Worm (Caenorhabditis elegans) whole organism, mixed stage, embryonic: ENCODE results near the gene tebp-1.

Experiments used
- M03D4.4 ChIP-seq: sonication (generic microtip); optimal IDR thresholded peaks from 2 replicates; lab custom pipeline; 2017; ENCODE audit warnings: mild to moderate bottlenecking, missing genetic modification characterization, missing compliant biosample characterization
- bed-3 ChIP-seq: fragments of 200-800 bp; sonication (Bioruptor generic); optimal IDR thresholded peaks from 3 replicates; lab custom pipeline; 2018; ENCODE audit warnings: mild to moderate bottlenecking, missing genetic modification characterization, moderate library complexity, missing compliant biosample characterization
- blmp-1 ChIP-seq: fragments of 150-350 bp; optimal IDR thresholded peaks from 2 replicates; lab custom pipeline; 2014; ENCODE audit warnings: missing biosample characterization, missing genetic modification characterization
- ceh-39 ChIP-seq: fragments of 150-350 bp; optimal IDR thresholded peaks from 2 replicates; lab custom pipeline; 2014; ENCODE audit warnings: missing biosample characterization, missing genetic modification characterization
- ceh-43 ChIP-seq: fragments of 200-800 bp; sonication (Bioruptor generic); optimal IDR thresholded peaks from 2 replicates; lab custom pipeline; 2018; ENCODE audit warnings: mild to moderate bottlenecking, missing genetic modification characterization, moderate library complexity, missing compliant biosample characterization
- ceh-83 ChIP-seq: fragments of 200-800 bp; sonication (Bioruptor generic); optimal IDR thresholded peaks from 2 replicates; lab custom pipeline; 2018; ENCODE audit warnings: mild to moderate bottlenecking, missing genetic modification characterization, missing compliant biosample characterization
- ces-1 ChIP-seq: fragments of 150-350 bp; optimal IDR thresholded peaks from 2 replicates; lab custom pipeline; 2014; ENCODE audit warnings: missing biosample characterization, missing genetic modification reagents, missing genetic modification characterization
- cnd-1 ChIP-seq: fragments of 200-800 bp; sonication (Bioruptor generic); optimal IDR thresholded peaks from 2 replicates; lab custom pipeline; 2018; ENCODE audit warnings: mild to moderate bottlenecking, missing genetic modification characterization, missing compliant biosample characterization
- drap-1 ChIP-seq: fragments of 200-800 bp; sonication (Bioruptor generic); optimal IDR thresholded peaks from 3 replicates; lab custom pipeline; 2018; ENCODE audit warnings: mild to moderate bottlenecking, missing genetic modification characterization, missing compliant biosample characterization
- elt-1 ChIP-seq: sonication (generic microtip); optimal IDR thresholded peaks from 2 replicates; lab custom pipeline; 2017; ENCODE audit warnings: missing genetic modification characterization, mild to moderate bottlenecking, missing compliant biosample characterization, antibody characterized with exemption, moderate library complexity, borderline replicate concordance; ENCODE audit not compliant: insufficient read depth
- elt-3 ChIP-seq: fragments of 150-350 bp; optimal IDR thresholded peaks from 2 replicates; lab custom pipeline; 2014; ENCODE audit warnings: missing biosample characterization, missing genetic modification characterization
- flh-1 ChIP-seq: fragments of 200-800 bp; sonication (Bioruptor generic); optimal IDR thresholded peaks from 2 replicates; lab custom pipeline; 2018; ENCODE audit warnings: mild to moderate bottlenecking, missing genetic modification characterization, moderate library complexity, missing compliant biosample characterization
- ham-2 ChIP-seq: fragments of 200-800 bp; sonication (Bioruptor generic); optimal IDR thresholded peaks from 2 replicates; lab custom pipeline; 2018; ENCODE audit warnings: mild to moderate bottlenecking, missing genetic modification characterization, missing compliant biosample characterization
- hlh-1 ChIP-seq: fragments of 150-350 bp; optimal IDR thresholded peaks from 2 replicates; lab custom pipeline; 2014; ENCODE audit warnings: missing biosample characterization, missing genetic modification reagents, missing genetic modification characterization
- lin-13 ChIP-seq: fragments of 150-350 bp; optimal IDR thresholded peaks from 2 replicates; lab custom pipeline; 2014; ENCODE audit warnings: missing biosample characterization, missing genetic modification characterization
- lin-32 ChIP-seq: fragments of 200-800 bp; sonication (Bioruptor generic); optimal IDR thresholded peaks from 2 replicates; lab custom pipeline; 2018; ENCODE audit warnings: mild to moderate bottlenecking, missing genetic modification characterization, missing compliant biosample characterization
- lsy-2 ChIP-seq: fragments of 150-350 bp; optimal IDR thresholded peaks from 2 replicates; lab custom pipeline; 2014; ENCODE audit warnings: missing biosample characterization, missing genetic modification characterization
- mab-5 ChIP-seq: fragments of 150-350 bp; optimal IDR thresholded peaks from 2 replicates; lab custom pipeline; 2014; ENCODE audit warnings: missing biosample characterization, missing genetic modification characterization
- mep-1 ChIP-seq: fragments of 150-350 bp; optimal IDR thresholded peaks from 2 replicates; lab custom pipeline; 2017; ENCODE audit warnings: missing biosample characterization, missing genetic modification reagents, missing genetic modification characterization, inconsistent platforms
- mls-2 ChIP-seq: sonication (generic microtip); optimal IDR thresholded peaks from 2 replicates; lab custom pipeline; 2016; ENCODE audit warnings: mild to moderate bottlenecking, missing genetic modification characterization, moderate library complexity, missing compliant biosample characterization
- nhr-12 ChIP-seq: fragments of 150-350 bp; optimal IDR thresholded peaks from 2 replicates; lab custom pipeline; 2014; ENCODE audit warnings: missing biosample characterization, missing genetic modification characterization
- nhr-2 ChIP-seq: fragments of 150-350 bp; optimal IDR thresholded peaks from 2 replicates; lab custom pipeline; 2014; ENCODE audit warnings: missing biosample characterization, missing genetic modification characterization
- nhr-237 ChIP-seq: fragments of 150-350 bp; optimal IDR thresholded peaks from 2 replicates; lab custom pipeline; 2014; ENCODE audit warnings: missing biosample characterization, missing genetic modification characterization
- nhr-28 ChIP-seq: fragments of 150-350 bp; optimal IDR thresholded peaks from 2 replicates; lab custom pipeline; 2014; ENCODE audit warnings: missing biosample characterization, missing genetic modification characterization
- nhr-76 ChIP-seq: sonication (generic microtip); optimal IDR thresholded peaks from 2 replicates; lab custom pipeline; 2017; ENCODE audit warnings: missing biosample characterization, missing genetic modification characterization
- pha-4 ChIP-seq: fragments of 150-350 bp; optimal IDR thresholded peaks from 2 replicates; lab custom pipeline; 2018; ENCODE audit warnings: missing biosample characterization, missing genetic modification reagents, missing genetic modification characterization
- sem-2 ChIP-seq: fragments of 200-800 bp; sonication (Bioruptor generic); optimal IDR thresholded peaks from 2 replicates; lab custom pipeline; 2018; ENCODE audit warnings: mild to moderate bottlenecking, missing genetic modification characterization, missing compliant biosample characterization
- snpc-4 ChIP-seq: fragments of 150-350 bp; optimal IDR thresholded peaks from 2 replicates; lab custom pipeline; 2014; ENCODE audit warnings: missing biosample characterization, missing genetic modification characterization
- sptf-1 ChIP-seq: sonication (generic microtip); optimal IDR thresholded peaks from 2 replicates; lab custom pipeline; 2017; ENCODE audit warnings: mild to moderate bottlenecking, missing genetic modification characterization, moderate library complexity, missing compliant biosample characterization
- tbx-8 ChIP-seq: fragments of 200-800 bp; sonication (Bioruptor generic); optimal IDR thresholded peaks from 2 replicates; lab custom pipeline; 2018; ENCODE audit warnings: mild to moderate bottlenecking, missing genetic modification characterization, moderate library complexity, missing compliant biosample characterization
- unc-120 ChIP-seq: sonication (generic microtip); optimal IDR thresholded peaks from 2 replicates; lab custom pipeline; 2017; ENCODE audit warnings: missing genetic modification characterization, missing compliant biosample characterization; ENCODE audit not compliant: poor library complexity, severe bottlenecking
- unc-39 ChIP-seq: fragments of 150-350 bp; optimal IDR thresholded peaks from 2 replicates; lab custom pipeline; 2014; ENCODE audit warnings: missing biosample characterization, missing genetic modification characterization
- unc-62 ChIP-seq: fragments of 150-350 bp; optimal IDR thresholded peaks from 2 replicates; lab custom pipeline; 2014; ENCODE audit warnings: missing biosample characterization, missing genetic modification reagents, missing genetic modification characterization
- zip-8 ChIP-seq: fragments of 150-350 bp; optimal IDR thresholded peaks from 2 replicates; lab custom pipeline; 2014; ENCODE audit warnings: missing biosample characterization, missing genetic modification characterization
- ztf-11 ChIP-seq: fragments of 150-350 bp; optimal IDR thresholded peaks from 2 replicates; lab custom pipeline; 2014; ENCODE audit warnings: missing biosample characterization, missing genetic modification characterization

Gene tebp-1

ce11 chrII:14399595-14399994 lies 37.8 kb downstream of the tebp-1 start:
- no peak for TF ChIP-seq unc-39 (tag; lab: Kevin White, UChicago)
- TF ChIP-seq ceh-39 (tag; lab: Kevin White, UChicago): peak; percentile 64
- TF ChIP-seq mab-5: no peak
- no peak for TF ChIP-seq sem-2 (GFP tag; lab: Kevin White, UChicago)
- TF ChIP-seq lin-13 (tag; lab: Kevin White, UChicago): peak; percentile 82
- no peak for TF ChIP-seq cnd-1 (tag; lab: Kevin White, UChicago)
- TF ChIP-seq flh-1 (GFP tag; lab: Kevin White, UChicago): no peak
- no peak for TF ChIP-seq elt-1 (tag; lab: Kevin White, UChicago)
- TF ChIP-seq lsy-2 (tag; lab: Kevin White, UChicago): peak; percentile 69
- no peak for TF ChIP-seq snpc-4 (tag; lab: Kevin White, UChicago)
- TF ChIP-seq ces-1 (GFP tag; lab: Kevin White, UChicago): peak; percentile 91
- peak; percentile 2 for TF ChIP-seq M03D4.4
- no peak for TF ChIP-seq zip-8 (tag; lab: Kevin White, UChicago)
- no peak for TF ChIP-seq nhr-76 (tag; lab: Kevin White, UChicago)
- no peak for TF ChIP-seq nhr-28 (tag; lab: Kevin White, UChicago)
- TF ChIP-seq bed-3: no peak
- TF ChIP-seq nhr-237: peak; percentile 85
- no peak for TF ChIP-seq mls-2 (tag; lab: Kevin White, UChicago)
- TF ChIP-seq ham-2: peak; percentile 52
- TF ChIP-seq sptf-1 (tag; lab: Kevin White, UChicago): peak; percentile 18
- TF ChIP-seq elt-3 (tag; lab: Kevin White, UChicago): no peak
- TF ChIP-seq hlh-1: peak; percentile 54
- no peak for TF ChIP-seq tbx-8 (GFP tag; lab: Kevin White, UChicago)
- TF ChIP-seq drap-1 (GFP tag; lab: Kevin White, UChicago): no peak
- no peak for TF ChIP-seq blmp-1 (tag; lab: Kevin White, UChicago)
- no peak for TF ChIP-seq unc-62 (GFP tag; lab: Kevin White, UChicago)
- TF ChIP-seq unc-120 (tag; lab: Kevin White, UChicago): peak; percentile 32
- no peak for TF ChIP-seq lin-32 (GFP tag; lab: Kevin White, UChicago)
- TF ChIP-seq mep-1 (tag; lab: Kevin White, UChicago): peak; percentile 82
- TF ChIP-seq nhr-12 (tag; lab: Kevin White, UChicago): no peak
- peak; percentile 25 for TF ChIP-seq ceh-43
- TF ChIP-seq ztf-11 (tag; lab: Kevin White, UChicago): no peak
- peak; percentile 12 for TF ChIP-seq nhr-2 (tag; lab: Kevin White, UChicago)
- peak; percentile 95 for TF ChIP-seq pha-4
- peak; percentile 26 for TF ChIP-seq ceh-83 (GFP tag; lab: Kevin White, UChicago)

ce11 chrII:14401098-14401497 lies 39.3 kb downstream of the tebp-1 start:
- TF ChIP-seq lin-32 (GFP tag; lab: Kevin White, UChicago) (no peak), nhr-28 (tag; lab: Kevin White, UChicago) (no peak), flh-1 (GFP tag; lab: Kevin White, UChicago) (no peak), unc-39 (tag; lab: Kevin White, UChicago) (no peak), M03D4.4 (no peak), ceh-83 (GFP tag; lab: Kevin White, UChicago) (no peak)

ce11 chrII:14404266-14404665 lies 42.4 kb downstream of the tebp-1 start:
- TF ChIP-seq hlh-1: peak; percentile 18
- TF ChIP-seq ceh-39 (tag; lab: Kevin White, UChicago): no peak
- TF ChIP-seq pha-4: peak; percentile 31

DNA sequence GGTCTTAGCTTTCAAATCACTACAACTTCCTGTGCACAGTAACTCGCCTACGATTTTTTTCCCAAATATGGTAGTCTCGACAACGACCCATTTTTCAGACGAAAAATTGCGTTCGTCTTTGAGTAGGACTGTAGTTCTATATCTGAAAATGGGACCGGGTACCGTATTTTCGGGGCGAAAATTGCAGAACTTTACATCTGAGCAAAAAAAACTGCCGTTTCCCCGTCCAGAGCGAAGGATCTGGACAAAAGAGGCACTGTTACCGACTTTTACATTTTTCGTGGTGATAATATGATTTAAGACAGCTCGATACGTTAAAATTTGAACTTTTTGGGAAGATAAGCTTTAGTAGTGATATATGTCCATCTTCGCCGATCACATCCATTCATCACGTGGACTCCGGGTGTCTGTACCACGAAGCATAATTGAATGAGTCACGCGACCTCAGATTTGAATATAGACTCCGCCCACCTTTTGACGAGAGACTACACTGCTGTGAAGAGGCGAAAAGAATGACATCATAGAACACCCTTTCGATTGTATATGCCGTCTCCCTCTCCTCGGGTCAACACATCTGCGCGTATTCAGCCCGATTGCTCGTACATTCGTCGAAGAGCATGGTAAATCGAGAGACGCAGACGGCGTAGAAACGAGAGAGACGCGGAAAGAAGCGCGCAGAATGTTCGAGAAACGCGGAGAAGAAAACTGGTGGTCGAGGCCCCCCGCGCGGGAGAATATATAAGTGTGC lies 43.1 kb downstream of the tebp-1 start:
- TF ChIP-seq cnd-1 (tag; lab: Kevin White, UChicago) (peak; percentile 71), unc-62 (GFP tag; lab: Kevin White, UChicago) (peak; percentile 84), M03D4.4 (peak; percentile 38), nhr-12 (tag; lab: Kevin White, UChicago) (no peak), bed-3 (no peak), mab-5 (no peak), lin-32 (GFP tag; lab: Kevin White, UChicago) (peak; percentile 34), snpc-4 (tag; lab: Kevin White, UChicago) (no peak), flh-1 (GFP tag; lab: Kevin White, UChicago) (no peak), ceh-39 (tag; lab: Kevin White, UChicago) (peak; percentile 93), ham-2 (peak; percentile 87), sem-2 (GFP tag; lab: Kevin White, UChicago) (no peak), elt-1 (tag; lab: Kevin White, UChicago) (no peak), ces-1 (GFP tag; lab: Kevin White, UChicago) (peak; percentile 78), ztf-11 (tag; lab: Kevin White, UChicago) (peak; percentile 87), ceh-43 (peak; percentile 53), nhr-237 (peak; percentile 78), lsy-2 (tag; lab: Kevin White, UChicago) (peak; percentile 73), drap-1 (GFP tag; lab: Kevin White, UChicago) (peak; percentile 44), tbx-8 (GFP tag; lab: Kevin White, UChicago) (no peak), nhr-76 (tag; lab: Kevin White, UChicago) (no peak), hlh-1 (peak; percentile 27), mls-2 (tag; lab: Kevin White, UChicago) (peak; percentile 90), sptf-1 (tag; lab: Kevin White, UChicago) (peak; percentile 73), lin-13 (tag; lab: Kevin White, UChicago) (peak; percentile 92), ceh-83 (GFP tag; lab: Kevin White, UChicago) (no peak), nhr-2 (tag; lab: Kevin White, UChicago) (peak; percentile 36), elt-3 (tag; lab: Kevin White, UChicago) (peak; percentile 85), pha-4 (peak; percentile 94), zip-8 (tag; lab: Kevin White, UChicago) (no peak), nhr-28 (tag; lab: Kevin White, UChicago) (no peak), unc-120 (tag; lab: Kevin White, UChicago) (peak; percentile 52), mep-1 (tag; lab: Kevin White, UChicago) (peak; percentile 49), unc-39 (tag; lab: Kevin White, UChicago) (peak; percentile 65), blmp-1 (tag; lab: Kevin White, UChicago) (peak; percentile 63)
